Worm (Caenorhabditis elegans) whole organism, mixed stage, embryonic: ENCODE measurements around the gene srxa-10.

Experiments used
- drap-1 ChIP-seq: fragments of 200-800 bp; sonication (Bioruptor generic); optimal IDR thresholded peaks from 3 replicates; lab custom pipeline; 2018; ENCODE audit warnings: mild to moderate bottlenecking, missing genetic modification characterization, missing compliant biosample characterization
- elt-1 ChIP-seq: sonication (generic microtip); optimal IDR thresholded peaks from 2 replicates; lab custom pipeline; 2017; ENCODE audit warnings: missing genetic modification characterization, mild to moderate bottlenecking, missing compliant biosample characterization, antibody characterized with exemption, moderate library complexity, borderline replicate concordance; ENCODE audit not compliant: insufficient read depth
- flh-1 ChIP-seq: fragments of 200-800 bp; sonication (Bioruptor generic); optimal IDR thresholded peaks from 2 replicates; lab custom pipeline; 2018; ENCODE audit warnings: mild to moderate bottlenecking, missing genetic modification characterization, moderate library complexity, missing compliant biosample characterization
- nhr-2 ChIP-seq: fragments of 150-350 bp; optimal IDR thresholded peaks from 2 replicates; lab custom pipeline; 2014; ENCODE audit warnings: missing biosample characterization, missing genetic modification characterization
- pha-4 ChIP-seq: fragments of 150-350 bp; optimal IDR thresholded peaks from 2 replicates; lab custom pipeline; 2018; ENCODE audit warnings: missing biosample characterization, missing genetic modification reagents, missing genetic modification characterization
- snpc-4 ChIP-seq: fragments of 150-350 bp; optimal IDR thresholded peaks from 2 replicates; lab custom pipeline; 2014; ENCODE audit warnings: missing biosample characterization, missing genetic modification characterization

- TF ChIP-seq snpc-4 (no peak), pha-4 (tag; lab: Kevin White, UChicago) (no peak), drap-1 (GFP tag; lab: Kevin White, UChicago) (no peak), nhr-2 (tag; lab: Kevin White, UChicago) (no peak), elt-1 (no peak), flh-1 (no peak)
These were observed 28.3 kb downstream of the srxa-10 start for ce11 chrIII:9768023-9768422.
